Worm (Caenorhabditis elegans): ENCODE data around the gene C29F5.1.

Gene C29F5.1

ce11 chrII:6342455-6342854 is 39.1 kb downstream of the C29F5.1 start:
- TF ChIP-seq F22D6.2 (tag; optimal IDR thresholded peaks at IDR 0.05) (no peak), ZK185.1 (tag; optimal IDR thresholded peaks at IDR 0.05; ENCODE audit: poor library complexity, severe bottlenecking) (no peak), hmg-20 (GFP tag; IDR thresholded peaks at IDR 0.05) (no peak), F55B11.4 (tag; optimal IDR thresholded peaks at IDR 0.05; ENCODE audit: borderline replicate concordance, insufficient read depth) (no peak)

- TF ChIP-seq B0035.1 (tag; optimal IDR thresholded peaks at IDR 0.05) = no peak
- TF ChIP-seq nfyb-1 (GFP tag; IDR thresholded peaks at IDR 0.05) = no peak
- TF ChIP-seq lsy-27 (tag; optimal IDR thresholded peaks at IDR 0.05; ENCODE audit: borderline replicate concordance, insufficient read depth) = no peak
- TF ChIP-seq dox-1 (GFP tag; IDR thresholded peaks at IDR 0.05) = 0 out of 2 replicates have a peak, but pooled peaks have one; percentile 6
- TF ChIP-seq madf-3 (GFP tag; IDR thresholded peaks at IDR 0.05) = no peak
- no peak for TF ChIP-seq dpff-1 (tag; optimal IDR thresholded peaks at IDR 0.05)
- TF ChIP-seq nhr-120 (GFP tag; IDR thresholded peaks at IDR 0.05) = no peak
- TF ChIP-seq him-1 (tag; optimal IDR thresholded peaks at IDR 0.05) = no peak
- no peak for TF ChIP-seq rpc-1 (optimal IDR thresholded peaks at IDR 0.05)
- TF ChIP-seq rpc-1 (tag; optimal IDR thresholded peaks at IDR 0.05) = no peak
- no peak for TF ChIP-seq B0019.2 (GFP tag; conservative IDR thresholded peaks at IDR 0.05)
- no peak for TF ChIP-seq lin-35 (GFP tag; optimal IDR thresholded peaks at IDR 0.05)
- peak; percentile 15; the same call in 1 of the 2 replicates for TF ChIP-seq hmg-1.2 (GFP tag; IDR thresholded peaks at IDR 0.05)
- no peak for TF ChIP-seq ceh-40 (GFP tag; IDR thresholded peaks at IDR 0.05)
- TF ChIP-seq lin-40 (tag; optimal IDR thresholded peaks at IDR 0.05) = no peak
- no peak for TF ChIP-seq ztf-3 (GFP tag; optimal IDR thresholded peaks at IDR 0.05)
- no peak for TF ChIP-seq ceh-79 (tag; optimal IDR thresholded peaks at IDR 0.05)
- TF ChIP-seq cebp-1 (GFP tag; IDR thresholded peaks at IDR 0.05) = no peak
- TF ChIP-seq cebp-1 (tag; optimal IDR thresholded peaks at IDR 0.05) = peak; percentile 5
- no peak for TF ChIP-seq snpc-4 (GFP tag; optimal IDR thresholded peaks at IDR 0.05)
- TF ChIP-seq snpc-4 (tag; optimal IDR thresholded peaks at IDR 0.05) = no peak
- no peak for TF ChIP-seq egl-44 (GFP tag; IDR thresholded peaks at IDR 0.05)
These were observed 40.6 kb downstream of the C29F5.1 start, which contains the start of gene txt-18 for ce11 chrII:6343893-6344292. txt-18 (plus strand) TSS chrII:6344072.

- TF ChIP-seq hmg-1.2 (GFP tag; IDR thresholded peaks at IDR 0.05) (no peak), bed-2 (GFP tag; IDR thresholded peaks at IDR 0.05) (no peak), T26A5.8 (tag; optimal IDR thresholded peaks at IDR 0.05) (no peak), zfh-2 (GFP tag; conservative IDR thresholded peaks at IDR 0.05) (no peak), nhr-80 (tag; optimal IDR thresholded peaks at IDR 0.05) (no peak), hrde-1 (tag; optimal IDR thresholded peaks at IDR 0.05; ENCODE audit: borderline replicate concordance) (no peak), lsl-1 (GFP tag; optimal IDR thresholded peaks at IDR 0.05) (no peak), dpl-1 (GFP tag; optimal IDR thresholded peaks at IDR 0.05) (no peak), tbx-9 (tag; optimal IDR thresholded peaks at IDR 0.05; ENCODE audit: borderline replicate concordance) (no peak), ama-1 (optimal IDR thresholded peaks at IDR 0.05) (no peak), ama-1 (GFP tag; optimal IDR thresholded peaks at IDR 0.05) (no peak), tlf-1 (GFP tag; optimal IDR thresholded peaks at IDR 0.05) (no peak), hsf-1 (GFP tag; IDR thresholded peaks at IDR 0.05) (no peak), lin-40 (tag; optimal IDR thresholded peaks at IDR 0.05) (no peak), K12H6.12 (tag; optimal IDR thresholded peaks at IDR 0.05) (no peak), lir-1 (GFP tag; conservative IDR thresholded peaks at IDR 0.05) (no peak), F52B5.7 (tag; optimal IDR thresholded peaks at IDR 0.05) (no peak), snpc-4 (GFP tag; optimal IDR thresholded peaks at IDR 0.05) (no peak), snpc-4 (tag; optimal IDR thresholded peaks at IDR 0.05) (no peak)
These were observed 41.2 kb downstream of the C29F5.1 start for ce11 chrII:6344513-6344912.

Measured in whole organism, young adult.